Worm (Caenorhabditis elegans) whole organism, L2 larva: ENCODE results near the gene C01G5.7.

Source experiments
- C34F6.9 ChIP-seq: fragments of 150-350 bp; optimal IDR thresholded peaks from 2 replicates; lab custom pipeline; 2014; ENCODE audit warnings: missing biosample characterization, missing genetic modification characterization
- F13H6.1 ChIP-seq: sonication (generic microtip); optimal IDR thresholded peaks from 2 replicates; lab custom pipeline; 2016; ENCODE audit warnings: missing genetic modification characterization, missing compliant biosample characterization
- R02D3.7 ChIP-seq: fragments of 150-350 bp; optimal IDR thresholded peaks from 2 replicates; lab custom pipeline; 2014; ENCODE audit warnings: missing biosample characterization, missing genetic modification characterization
- Y55F3AM.14 ChIP-seq: fragments of 200-800 bp; sonication (Bioruptor generic); optimal IDR thresholded peaks from 2 replicates; lab custom pipeline; 2018; ENCODE audit warnings: mild to moderate bottlenecking, missing genetic modification characterization, missing compliant biosample characterization
- ZK546.5 ChIP-seq: sonication (generic microtip); optimal IDR thresholded peaks from 2 replicates; lab custom pipeline; 2017; ENCODE audit warnings: missing biosample characterization, missing genetic modification characterization
- alr-1 ChIP-seq: fragments of 150-350 bp; optimal IDR thresholded peaks from 2 replicates; lab custom pipeline; 2014; ENCODE audit warnings: missing biosample characterization, missing genetic modification characterization
- aly-2 ChIP-seq: fragments of 150-350 bp; optimal IDR thresholded peaks from 2 replicates; lab custom pipeline; 2014; ENCODE audit warnings: missing biosample characterization, missing genetic modification characterization
- ceh-16 ChIP-seq: fragments of 150-350 bp; optimal IDR thresholded peaks from 2 replicates; lab custom pipeline; 2014; ENCODE audit warnings: missing biosample characterization, missing genetic modification characterization
- crh-2 ChIP-seq: sonication (generic microtip); optimal IDR thresholded peaks from 2 replicates; lab custom pipeline; 2017; ENCODE audit warnings: missing biosample characterization, missing genetic modification characterization
- dmd-4 ChIP-seq: sonication (generic microtip); optimal IDR thresholded peaks from 2 replicates; lab custom pipeline; 2017; ENCODE audit warnings: missing biosample characterization, missing genetic modification characterization
- elt-1 ChIP-seq: fragments of 150-350 bp; optimal IDR thresholded peaks from 2 replicates; lab custom pipeline; 2014; ENCODE audit warnings: missing biosample characterization, missing genetic modification characterization
- elt-3 ChIP-seq: sonication (generic microtip); optimal IDR thresholded peaks from 2 replicates; lab custom pipeline; 2017; ENCODE audit warnings: missing biosample characterization, missing genetic modification characterization
- fos-1 ChIP-seq: fragments of 150-350 bp; optimal IDR thresholded peaks from 2 replicates; lab custom pipeline; 2014; ENCODE audit warnings: missing biosample characterization, missing genetic modification characterization
- gmeb-1 ChIP-seq: fragments of 150-350 bp; optimal IDR thresholded peaks from 2 replicates; lab custom pipeline; 2014; ENCODE audit warnings: missing biosample characterization, missing genetic modification characterization
- lin-13 ChIP-seq: fragments of 150-350 bp; optimal IDR thresholded peaks from 2 replicates; lab custom pipeline; 2014; ENCODE audit warnings: missing biosample characterization, missing genetic modification reagents, missing genetic modification characterization
- lsy-2 ChIP-seq, 2 experiments: fragments of 150-350 bp in 1 of 2; sonication (generic microtip) in 1 of 2; optimal IDR thresholded peaks; 2 replicates each; lab custom pipeline; 2014 to 2017; ENCODE audit warnings: missing biosample characterization in 2 of 2, missing genetic modification characterization in 2 of 2
- mbf-1 ChIP-seq: sonication (generic microtip); optimal IDR thresholded peaks from 2 replicates; lab custom pipeline; 2017; ENCODE audit warnings: missing biosample characterization, missing genetic modification characterization
- nhr-12 ChIP-seq: fragments of 150-350 bp; optimal IDR thresholded peaks from 2 replicates; lab custom pipeline; 2014; ENCODE audit warnings: missing biosample characterization, missing genetic modification characterization
- nhr-21 ChIP-seq: fragments of 150-350 bp; optimal IDR thresholded peaks from 2 replicates; lab custom pipeline; 2014; ENCODE audit warnings: missing biosample characterization, missing genetic modification characterization
- nhr-25 ChIP-seq: fragments of 150-350 bp; sonication (generic microtip); optimal IDR thresholded peaks from 3 replicates; lab custom pipeline; 2014; ENCODE audit warnings: missing biosample characterization, missing genetic modification characterization
- nhr-6 ChIP-seq: fragments of 150-350 bp; optimal IDR thresholded peaks from 2 replicates; lab custom pipeline; 2014; ENCODE audit warnings: missing biosample characterization, missing genetic modification characterization
- nhr-77 ChIP-seq: fragments of 150-350 bp; optimal IDR thresholded peaks from 2 replicates; lab custom pipeline; 2014; ENCODE audit warnings: missing biosample characterization, missing genetic modification characterization
- skn-1 ChIP-seq: sonication (generic microtip); optimal IDR thresholded peaks from 2 replicates; lab custom pipeline; 2017; ENCODE audit warnings: missing biosample characterization, missing genetic modification characterization
- sma-9 ChIP-seq, 2 experiments: fragments of 150-350 bp in 1 of 2; sonication (generic microtip) in 1 of 2; optimal IDR thresholded peaks; 2 replicates each; lab custom pipeline; 2014 to 2016; ENCODE audit warnings: missing genetic modification characterization in 2 of 2, mild to moderate bottlenecking in 1 of 2, missing biosample characterization in 1 of 2, missing compliant biosample characterization in 1 of 2, missing genetic modification reagents in 1 of 2, moderate library complexity in 1 of 2
- snpc-4 ChIP-seq: fragments of 150-350 bp; optimal IDR thresholded peaks from 2 replicates; lab custom pipeline; 2014; ENCODE audit warnings: missing biosample characterization, missing genetic modification characterization
- unc-39 ChIP-seq: fragments of 150-350 bp; optimal IDR thresholded peaks from 2 replicates; lab custom pipeline; 2014; ENCODE audit warnings: missing biosample characterization, missing genetic modification characterization
- unc-55 ChIP-seq: fragments of 150-350 bp; sonication (generic microtip); optimal IDR thresholded peaks from 3 replicates; lab custom pipeline; 2014; ENCODE audit warnings: missing biosample characterization, missing genetic modification reagents, missing genetic modification characterization
- zag-1 ChIP-seq: fragments of 150-350 bp; optimal IDR thresholded peaks from 2 replicates; lab custom pipeline; 2014; ENCODE audit warnings: missing biosample characterization, missing genetic modification characterization
- ztf-1 ChIP-seq: fragments of 200-800 bp; sonication (Bioruptor generic); conservative IDR thresholded peaks from 2 replicates; pipeline ENCODE4 v1.3.6; 2022; ENCODE audit warnings: missing genetic modification characterization, missing compliant biosample characterization
- ztf-4 ChIP-seq: fragments of 150-350 bp; optimal IDR thresholded peaks from 2 replicates; lab custom pipeline; 2014; ENCODE audit warnings: missing biosample characterization, missing genetic modification characterization

The C01G5.7 gene

ce11 chrIV:6511767-6512166 is 6.2 kb upstream of the C01G5.7 start:
- no peak for TF ChIP-seq sma-9 (GFP tag; optimal IDR thresholded peaks at IDR 0.05; lab: Kevin White, UChicago)
- TF ChIP-seq sma-9 (tag; optimal IDR thresholded peaks at IDR 0.05; lab: Kevin White, UChicago), result no peak
- TF ChIP-seq ZK546.5, result no peak
- no peak for TF ChIP-seq ceh-16 (tag; lab: Kevin White, UChicago)
- TF ChIP-seq R02D3.7 (tag; lab: Kevin White, UChicago), result no peak
- no peak for TF ChIP-seq alr-1
- TF ChIP-seq unc-39, result no peak
- TF ChIP-seq aly-2, result no peak
- no peak for TF ChIP-seq unc-55

- TF ChIP-seq F13H6.1 (peak; percentile 10), nhr-12 (tag; lab: Kevin White, UChicago) (no peak), Y55F3AM.14 (GFP tag; lab: Kevin White, UChicago) (peak; percentile 1), nhr-21 (tag; lab: Kevin White, UChicago) (peak; percentile 78), nhr-6 (tag; lab: Kevin White, UChicago) (peak; percentile 48), crh-2 (tag; lab: Kevin White, UChicago) (peak; percentile 40), zag-1 (tag; lab: Kevin White, UChicago) (peak; percentile 27), sma-9 (GFP tag; optimal IDR thresholded peaks at IDR 0.05; lab: Kevin White, UChicago) (peak; percentile 41), sma-9 (tag; optimal IDR thresholded peaks at IDR 0.05; lab: Kevin White, UChicago) (no peak), ceh-16 (tag; lab: Kevin White, UChicago) (no peak), ztf-4 (tag; lab: Kevin White, UChicago) (peak; percentile 33), lin-13 (peak; percentile 25), dmd-4 (no peak), ztf-1 (GFP tag; lab: Robert Waterston, UW) (no peak), lsy-2 (tag; optimal IDR thresholded peaks at IDR 0.05; lab: Kevin White, UChicago) (peak in 1 of 2 experiments; percentile 67), C34F6.9 (peak; percentile 49), nhr-77 (tag; lab: Kevin White, UChicago) (no peak), unc-55 (peak; percentile 56)
These were observed 3.3 kb upstream of the C01G5.7 start for ce11 chrIV:6514700-6515099.

- TF ChIP-seq alr-1 (no peak), fos-1 (tag; lab: Kevin White, UChicago) (peak; percentile 43)
These were observed 1.6 kb downstream of the C01G5.7 start, which contains the start of gene C01G5.9 for ce11 chrIV:6519593-6519992. Gene C01G5.9 (plus strand): TSS chrIV:6519893.

ce11 chrIV:6522305-6522917 is 4.5 kb downstream of the C01G5.7 start, which contains the start of gene ddi-1:
Gene ddi-1 (plus strand): TSS chrIV:6522867.
- no peak for TF ChIP-seq elt-1 (tag; lab: Kevin White, UChicago)
- TF ChIP-seq mbf-1 (tag; lab: Kevin White, UChicago), result no peak
- TF ChIP-seq lsy-2 (tag; optimal IDR thresholded peaks at IDR 0.05; lab: Kevin White, UChicago), result no peak
- TF ChIP-seq snpc-4, result no peak

ce11 chrIV:6523773-6524172 is 5.8 kb downstream of the C01G5.7 start:
- TF ChIP-seq elt-3 (tag; lab: Kevin White, UChicago) (no peak), ceh-16 (tag; lab: Kevin White, UChicago) (no peak), nhr-6 (tag; lab: Kevin White, UChicago) (no peak), C34F6.9 (no peak), gmeb-1 (tag; lab: Kevin White, UChicago) (no peak), skn-1 (tag; lab: Kevin White, UChicago) (no peak), nhr-25 (no peak)

- TF ChIP-seq aly-2 (no peak), ztf-1 (GFP tag; lab: Robert Waterston, UW) (no peak), nhr-21 (tag; lab: Kevin White, UChicago) (no peak), sma-9 (GFP tag; optimal IDR thresholded peaks at IDR 0.05; lab: Kevin White, UChicago) (no peak), sma-9 (tag; optimal IDR thresholded peaks at IDR 0.05; lab: Kevin White, UChicago) (no peak), mbf-1 (tag; lab: Kevin White, UChicago) (no peak)
These were observed 6.6 kb downstream of the C01G5.7 start, which contains the start of gene C01G5.5 for ce11 chrIV:6524531-6524930. Gene C01G5.5 (plus strand): TSS chrIV:6524610.
